Fruit fly (Drosophila melanogaster) whole organism, embryonic: ENCODE measurements around the gene CG42674.

Experiments
- Abd-B ChIP-seq: fragments of 200-800 bp; sonication (Bioruptor generic); optimal IDR thresholded peaks from 2 replicates; lab custom pipeline; 2018; ENCODE audit warnings: missing biosample characterization, mild to moderate bottlenecking, missing genetic modification characterization, moderate library complexity
- B-H2 ChIP-seq: fragments of 200-800 bp; sonication (Bioruptor generic); optimal IDR thresholded peaks from 2 replicates; lab custom pipeline; 2018; ENCODE audit warnings: missing biosample characterization, mild to moderate bottlenecking, missing genetic modification characterization
- CG10321 ChIP-seq: fragments of 200-800 bp; sonication (Bioruptor generic); IDR thresholded peaks from 2 replicates; pipeline ENCODE4 v1.3.6; 2022; ENCODE audit warnings: missing biosample characterization, missing genetic modification characterization
- CG10366 ChIP-seq: fragments of 200-800 bp; sonication (Bioruptor generic); IDR thresholded peaks from 2 replicates; pipeline ENCODE4 v1.3.6; 2022; ENCODE audit warnings: missing biosample characterization, missing genetic modification characterization
- CG10543 ChIP-seq: fragments of 200-800 bp; sonication (Bioruptor generic); optimal IDR thresholded peaks from 3 replicates; lab custom pipeline; 2017; ENCODE audit warnings: missing biosample characterization, mild to moderate bottlenecking, missing genetic modification characterization, moderate library complexity
- CG11504 ChIP-seq: fragments of 200-800 bp; sonication (Bioruptor generic); optimal IDR thresholded peaks from 3 replicates; lab custom pipeline; 2019; ENCODE audit warnings: missing biosample characterization, mild to moderate bottlenecking, missing genetic modification characterization, moderate library complexity
- CG12219 ChIP-seq: fragments of 200-800 bp; sonication (Bioruptor generic); optimal IDR thresholded peaks from 3 replicates; lab custom pipeline; 2018; ENCODE audit warnings: missing biosample characterization, mild to moderate bottlenecking, missing genetic modification characterization
- CG12299 ChIP-seq: fragments of 200-800 bp; sonication (Bioruptor generic); optimal IDR thresholded peaks from 2 replicates; lab custom pipeline; 2018; ENCODE audit warnings: missing biosample characterization, mild to moderate bottlenecking, missing genetic modification characterization
- CG14710 ChIP-seq: fragments of 200-800 bp; sonication (Bioruptor generic); optimal IDR thresholded peaks from 3 replicates; lab custom pipeline; 2019; ENCODE audit warnings: missing biosample characterization, mild to moderate bottlenecking, missing genetic modification characterization, moderate library complexity
- CG2678 ChIP-seq: fragments of 200-800 bp; sonication (Bioruptor generic); optimal IDR thresholded peaks from 3 replicates; lab custom pipeline; 2019; ENCODE audit warnings: missing biosample characterization, mild to moderate bottlenecking, missing genetic modification characterization, moderate library complexity
- CG30403 ChIP-seq: fragments of 200-800 bp; sonication (Bioruptor generic); optimal IDR thresholded peaks from 3 replicates; lab custom pipeline; 2016; ENCODE audit warnings: missing biosample characterization, missing genetic modification characterization
- CG3065 ChIP-seq: fragments of 200-800 bp; sonication (Bioruptor generic); optimal IDR thresholded peaks from 2 replicates; lab custom pipeline; 2016; ENCODE audit warnings: missing biosample characterization, missing genetic modification characterization
- CG6854 ChIP-seq: fragments of 200-800 bp; sonication (Bioruptor generic); optimal IDR thresholded peaks from 3 replicates; lab custom pipeline; 2017; ENCODE audit warnings: missing biosample characterization, mild to moderate bottlenecking, missing genetic modification characterization
- CG7928 ChIP-seq: fragments of 200-800 bp; sonication (Bioruptor generic); optimal IDR thresholded peaks from 2 replicates; lab custom pipeline; 2017; ENCODE audit warnings: missing biosample characterization, mild to moderate bottlenecking, missing genetic modification characterization
- CG8388 ChIP-seq: fragments of 200-800 bp; sonication (Bioruptor generic); optimal IDR thresholded peaks from 2 replicates; lab custom pipeline; 2019; ENCODE audit warnings: missing biosample characterization, mild to moderate bottlenecking, missing genetic modification characterization, moderate library complexity
- CG8944 ChIP-seq: fragments of 200-800 bp; sonication (Bioruptor generic); optimal IDR thresholded peaks from 3 replicates; lab custom pipeline; 2016; ENCODE audit warnings: missing biosample characterization, missing genetic modification characterization
- CG9727 ChIP-seq: fragments of 200-800 bp; sonication (Bioruptor generic); optimal IDR thresholded peaks from 3 replicates; lab custom pipeline; 2017; ENCODE audit warnings: missing biosample characterization, mild to moderate bottlenecking, missing genetic modification characterization
- Deaf1 ChIP-seq: fragments of 200-800 bp; optimal IDR thresholded peaks from 3 replicates; lab custom pipeline; 2019; ENCODE audit warnings: missing biosample characterization, mild to moderate bottlenecking, missing genetic modification characterization, moderate library complexity
- Dref ChIP-seq: fragments of 200-800 bp; sonication (Bioruptor generic); IDR thresholded peaks from 2 replicates; pipeline ENCODE4 v1.3.6; 2022; ENCODE audit warnings: missing biosample characterization, missing genetic modification characterization
- Elba2 ChIP-seq: fragments of 200-800 bp; sonication (Bioruptor generic); optimal IDR thresholded peaks from 3 replicates; lab custom pipeline; 2016; ENCODE audit warnings: missing biosample characterization, missing genetic modification characterization
- GATAe ChIP-seq: fragments of 200-800 bp; sonication (Bioruptor generic); conservative IDR thresholded peaks from 2 replicates; pipeline ENCODE4 v1.3.6; 2022; ENCODE audit warnings: missing biosample characterization, missing genetic modification characterization
- HLH3B ChIP-seq: fragments of 200-800 bp; sonication (Bioruptor generic); IDR thresholded peaks from 2 replicates; pipeline ENCODE4 v1.3.6; 2022; ENCODE audit warnings: missing biosample characterization, missing genetic modification characterization
- HLHmδ ChIP-seq: fragments of 200-800 bp; sonication (Bioruptor generic); optimal IDR thresholded peaks from 2 replicates; lab custom pipeline; 2018; ENCODE audit warnings: missing biosample characterization, mild to moderate bottlenecking, missing genetic modification characterization, moderate library complexity
- MTF-1 ChIP-seq: fragments of 200-800 bp; sonication (Bioruptor generic); optimal IDR thresholded peaks from 2 replicates; lab custom pipeline; 2018; ENCODE audit warnings: missing biosample characterization, mild to moderate bottlenecking, missing genetic modification characterization, borderline replicate concordance
- NC2α ChIP-seq: fragments of 200-800 bp; sonication (Bioruptor generic); optimal IDR thresholded peaks from 2 replicates; lab custom pipeline; 2016; ENCODE audit warnings: missing biosample characterization, missing genetic modification characterization
- Oaz ChIP-seq: fragments of 200-800 bp; sonication (Bioruptor generic); IDR thresholded peaks from 2 replicates; pipeline ENCODE4 v1.3.6; 2022; ENCODE audit warnings: missing biosample characterization, missing genetic modification characterization
- Poxn ChIP-seq: fragments of 200-800 bp; sonication (Bioruptor generic); IDR thresholded peaks from 2 replicates; pipeline ENCODE4 v1.3.6; 2022; ENCODE audit warnings: missing biosample characterization, missing genetic modification characterization
- Side ChIP-seq: fragments of 200-800 bp; sonication (Bioruptor generic); optimal IDR thresholded peaks from 2 replicates; lab custom pipeline; 2016; ENCODE audit warnings: missing biosample characterization, missing genetic modification characterization
- Spps ChIP-seq: fragments of 200-800 bp; sonication (Bioruptor generic); optimal IDR thresholded peaks from 2 replicates; lab custom pipeline; 2018; ENCODE audit warnings: missing biosample characterization, mild to moderate bottlenecking, missing genetic modification characterization
- YL-1 ChIP-seq: fragments of 200-800 bp; sonication (Bioruptor generic); optimal IDR thresholded peaks from 3 replicates; lab custom pipeline; 2017; ENCODE audit warnings: missing biosample characterization, mild to moderate bottlenecking, missing genetic modification characterization
- amos ChIP-seq: fragments of 200-800 bp; sonication (Bioruptor generic); IDR thresholded peaks from 2 replicates; pipeline ENCODE4 v1.3.6; 2022; ENCODE audit warnings: missing biosample characterization, missing genetic modification characterization; ENCODE audit not compliant: partially characterized antibody
- az2 ChIP-seq: fragments of 200-800 bp; sonication (Bioruptor generic); optimal IDR thresholded peaks from 3 replicates; lab custom pipeline; 2016; ENCODE audit warnings: missing biosample characterization, missing genetic modification characterization
- chinmo ChIP-seq: fragments of 200-800 bp; sonication (Bioruptor generic); IDR thresholded peaks from 4 replicates; pipeline ENCODE4 v1.3.6; 2022; ENCODE audit warnings: missing biosample characterization, missing genetic modification characterization; ENCODE audit not compliant: partially characterized antibody
- chm ChIP-seq: fragments of 200-800 bp; sonication (Bioruptor generic); IDR thresholded peaks from 2 replicates; pipeline ENCODE4 v1.3.6; 2022; ENCODE audit warnings: missing biosample characterization, missing genetic modification characterization
- chn ChIP-seq: fragments of 200-800 bp; sonication (Bioruptor generic); optimal IDR thresholded peaks from 2 replicates; lab custom pipeline; 2016; ENCODE audit warnings: missing biosample characterization, missing genetic modification characterization
- crc ChIP-seq: fragments of 200-800 bp; sonication (Bioruptor generic); optimal IDR thresholded peaks from 2 replicates; lab custom pipeline; 2016; ENCODE audit warnings: missing biosample characterization, missing genetic modification characterization
- danr ChIP-seq: fragments of 200-800 bp; sonication (Bioruptor generic); IDR thresholded peaks from 2 replicates; pipeline ENCODE4 v1.3.6; 2022; ENCODE audit warnings: missing biosample characterization, missing genetic modification characterization
- fru ChIP-seq: fragments of >200 bp; optimal IDR thresholded peaks from 2 replicates; lab custom pipeline; 2017
- gem ChIP-seq: fragments of 200-800 bp; sonication (Bioruptor generic); optimal IDR thresholded peaks from 2 replicates; lab custom pipeline; 2019; ENCODE audit warnings: missing biosample characterization, mild to moderate bottlenecking, missing genetic modification characterization, moderate library complexity
- grau ChIP-seq: fragments of 200-800 bp; optimal IDR thresholded peaks from 3 replicates; lab custom pipeline; 2019; ENCODE audit warnings: missing biosample characterization, mild to moderate bottlenecking, missing genetic modification characterization, moderate library complexity
- gsb-n ChIP-seq: fragments of 200-800 bp; sonication (Bioruptor generic); optimal IDR thresholded peaks from 3 replicates; lab custom pipeline; 2018; ENCODE audit warnings: missing biosample characterization, mild to moderate bottlenecking, missing genetic modification characterization
- inv ChIP-seq: fragments of 200-800 bp; sonication (Bioruptor generic); IDR thresholded peaks from 2 replicates; pipeline ENCODE4 v1.3.6; 2022; ENCODE audit warnings: missing biosample characterization, missing genetic modification characterization; ENCODE audit not compliant: partially characterized antibody
- odd ChIP-seq: fragments of 200-800 bp; sonication (Bioruptor generic); optimal IDR thresholded peaks from 2 replicates; lab custom pipeline; 2017; ENCODE audit warnings: missing biosample characterization, mild to moderate bottlenecking, missing genetic modification characterization
- onecut ChIP-seq: fragments of 200-800 bp; sonication (Bioruptor generic); IDR thresholded peaks from 2 replicates; pipeline ENCODE4 v1.3.6; 2022; ENCODE audit warnings: missing biosample characterization, missing genetic modification characterization
- salm ChIP-seq: fragments of 200-800 bp; sonication (Bioruptor generic); optimal IDR thresholded peaks from 2 replicates; lab custom pipeline; 2018; ENCODE audit warnings: missing biosample characterization, mild to moderate bottlenecking, missing genetic modification characterization
- sisA ChIP-seq: fragments of 200-800 bp; sonication (Bioruptor generic); IDR thresholded peaks from 2 replicates; pipeline ENCODE4 v1.3.6; 2022; ENCODE audit warnings: missing biosample characterization, missing genetic modification characterization
- stc ChIP-seq: fragments of 200-800 bp; sonication (Bioruptor generic); IDR thresholded peaks from 2 replicates; pipeline ENCODE4 v1.3.6; 2022; ENCODE audit warnings: missing biosample characterization, missing genetic modification characterization
- tio ChIP-seq: fragments of 200-800 bp; sonication (Bioruptor generic); optimal IDR thresholded peaks from 2 replicates; lab custom pipeline; 2017; ENCODE audit warnings: missing biosample characterization, missing genetic modification characterization, inconsistent platforms
- trh ChIP-seq: fragments of 200-800 bp; sonication (Bioruptor generic); optimal IDR thresholded peaks from 2 replicates; lab custom pipeline; 2016; ENCODE audit warnings: missing biosample characterization, missing genetic modification characterization
- unc-4 ChIP-seq: fragments of 200-800 bp; sonication (Bioruptor generic); IDR thresholded peaks from 2 replicates; pipeline ENCODE4 v1.3.6; 2022; ENCODE audit warnings: missing biosample characterization, missing genetic modification characterization; ENCODE audit not compliant: partially characterized antibody

Gene CG42674

dm6 chr3L:20192872-20193747 lies 5.0 kb downstream of the CG42674 start (continued):
- no peak for TF ChIP-seq MTF-1
- no peak for TF ChIP-seq Side (GFP tag; lab: Kevin White, UChicago)
- TF ChIP-seq tio (GFP tag; lab: Kevin White, UChicago): no peak
- TF ChIP-seq crc (GFP tag; lab: Kevin White, UChicago): no peak
- TF ChIP-seq CG12219 (GFP tag; lab: Kevin White, UChicago): no peak
- TF ChIP-seq CG3065 (GFP tag; lab: Kevin White, UChicago): no peak
- TF ChIP-seq Deaf1 (tag; lab: Kevin White, UChicago): no peak
- no peak for TF ChIP-seq az2
- no peak for TF ChIP-seq CG30403 (GFP tag; lab: Kevin White, UChicago)
- TF ChIP-seq CG9727 (GFP tag; lab: Kevin White, UChicago): no peak
- TF ChIP-seq gem: peak; percentile 22
- no peak for TF ChIP-seq CG14710
- peak; percentile 21 for TF ChIP-seq CG11504 (tag; lab: Kevin White, UChicago)
- no peak for TF ChIP-seq chm (GFP tag; lab: Robert Waterston, UW)
- no peak for TF ChIP-seq onecut
- no peak for TF ChIP-seq CG2678 (tag; lab: Kevin White, UChicago)
- TF ChIP-seq Elba2 (GFP tag; lab: Kevin White, UChicago): no peak
- no peak for TF ChIP-seq trh (GFP tag; lab: Kevin White, UChicago)
- TF ChIP-seq GATAe: 0 out of 2 replicates have a peak, but pooled peaks have one; percentile 48
- TF ChIP-seq chn: no peak
- TF ChIP-seq CG10321: no peak
- TF ChIP-seq stc: no peak
- TF ChIP-seq danr (GFP tag; lab: Robert Waterston, UW): no peak
- no peak for TF ChIP-seq fru (lab: Kevin White, UChicago)
- no peak for TF ChIP-seq salm (tag; lab: Kevin White, UChicago)
- TF ChIP-seq unc-4 (GFP tag; lab: Robert Waterston, UW): no peak
- TF ChIP-seq YL-1 (GFP tag; lab: Kevin White, UChicago): no peak
- TF ChIP-seq Poxn (GFP tag; lab: Robert Waterston, UW): no peak
- TF ChIP-seq CG6854 (GFP tag; lab: Kevin White, UChicago): no peak
- TF ChIP-seq CG7928 (GFP tag; lab: Kevin White, UChicago): no peak
- no peak for TF ChIP-seq sisA
- TF ChIP-seq CG8944: no peak
- no peak for TF ChIP-seq CG8388 (GFP tag; lab: Kevin White, UChicago)
- peak; percentile 35 for TF ChIP-seq CG10543 (GFP tag; lab: Kevin White, UChicago)
- TF ChIP-seq grau (tag; lab: Kevin White, UChicago): peak; percentile 59
- no peak for TF ChIP-seq Dref (GFP tag; lab: Robert Waterston, UW)
- TF ChIP-seq odd: no peak
- TF ChIP-seq HLHmδ (GFP tag; lab: Kevin White, UChicago): no peak
- no peak for TF ChIP-seq Spps
- no peak for TF ChIP-seq NC2α (GFP tag; lab: Kevin White, UChicago)
- TF ChIP-seq Oaz: no peak
- TF ChIP-seq gsb-n: no peak
- no peak for TF ChIP-seq CG10366 (GFP tag; lab: Robert Waterston, UW)
- TF ChIP-seq amos: no peak
- no peak for TF ChIP-seq HLH3B (GFP tag; lab: Robert Waterston, UW)
- no peak for TF ChIP-seq CG12299 (tag; lab: Kevin White, UChicago)
- TF ChIP-seq B-H2: no peak
- 0 out of 4 replicates have a peak, but pooled peaks have one; percentile 51 for TF ChIP-seq chinmo (GFP tag; lab: Robert Waterston, UW)
- TF ChIP-seq Abd-B: no peak
- no peak for TF ChIP-seq inv (GFP tag; lab: Robert Waterston, UW)
